Worm (Caenorhabditis elegans) whole organism, L1 larva: Measurements from ENCODE around the gene cct-2.

Source experiments
- aly-2 ChIP-seq: fragments of 150-350 bp; optimal IDR thresholded peaks from 2 replicates; lab custom pipeline; 2014; ENCODE audit warnings: missing biosample characterization, missing genetic modification characterization
- ceh-88 ChIP-seq: fragments of 200-800 bp; sonication (Bioruptor generic); IDR thresholded peaks from 2 replicates; pipeline ENCODE4 v1.3.6; 2022; ENCODE audit warnings: missing genetic modification characterization, missing compliant biosample characterization
- dpl-1 ChIP-seq, 3 experiments: fragments of 150-350 bp in 2 of 3; sonication (generic microtip) in 1 of 3; optimal IDR thresholded peaks; 2 replicates each; lab custom pipeline; 2014 to 2017; ENCODE audit warnings: missing biosample characterization in 3 of 3, missing genetic modification characterization in 3 of 3, missing genetic modification reagents in 3 of 3
- efl-3 ChIP-seq: fragments of 200-800 bp; sonication (Bioruptor generic); optimal IDR thresholded peaks from 2 replicates; lab custom pipeline; 2018; ENCODE audit warnings: mild to moderate bottlenecking, missing genetic modification characterization, missing compliant biosample characterization
- lsy-2 ChIP-seq, 2 experiments: fragments of 150-350 bp; optimal IDR thresholded peaks; 2 replicates each; lab custom pipeline; 2014; ENCODE audit warnings: missing biosample characterization in 2 of 2, missing genetic modification characterization in 2 of 2
- nhr-77 ChIP-seq: fragments of 150-350 bp; optimal IDR thresholded peaks from 2 replicates; lab custom pipeline; 2014; ENCODE audit warnings: missing biosample characterization, missing genetic modification characterization
- nhr-90 ChIP-seq: sonication (generic microtip); optimal IDR thresholded peaks from 2 replicates; lab custom pipeline; 2016; ENCODE audit warnings: mild to moderate bottlenecking, missing genetic modification characterization, missing compliant biosample characterization; ENCODE audit not compliant: poor library complexity
- skn-1 ChIP-seq: fragments of 150-350 bp; optimal IDR thresholded peaks from 2 replicates; lab custom pipeline; 2014; ENCODE audit warnings: missing biosample characterization, missing genetic modification characterization
- snpc-4 ChIP-seq: fragments of 150-350 bp; optimal IDR thresholded peaks from 2 replicates; lab custom pipeline; 2014; ENCODE audit warnings: missing biosample characterization, missing genetic modification characterization
- tbx-2 ChIP-seq: sonication (generic microtip); optimal IDR thresholded peaks from 2 replicates; lab custom pipeline; 2016; ENCODE audit warnings: missing genetic modification characterization, missing compliant biosample characterization
- unc-130 ChIP-seq: fragments of 150-350 bp; optimal IDR thresholded peaks from 2 replicates; lab custom pipeline; 2017; ENCODE audit warnings: missing biosample characterization, missing genetic modification characterization, inconsistent platforms
- unc-62 ChIP-seq: fragments of 150-350 bp; optimal IDR thresholded peaks from 2 replicates; lab custom pipeline; 2014; ENCODE audit warnings: missing biosample characterization, missing genetic modification reagents, missing genetic modification characterization
- vab-15 ChIP-seq: sonication (generic microtip); optimal IDR thresholded peaks from 2 replicates; lab custom pipeline; 2017; ENCODE audit warnings: missing genotype, mild to moderate bottlenecking, missing genetic modification characterization, missing compliant biosample characterization
- ztf-11 ChIP-seq, 2 experiments: sonication (generic microtip); optimal IDR thresholded peaks; 2 replicates each; lab custom pipeline; 2016 to 2017; ENCODE audit warnings: missing genetic modification characterization in 2 of 2, missing biosample characterization in 1 of 2, missing compliant biosample characterization in 1 of 2

ce11 chrII:8961450-8961849, 33.9 kb downstream of the cct-2 start:
- TF ChIP-seq aly-2 = no peak
- peak; percentile 42 for TF ChIP-seq unc-130 (tag; lab: Kevin White, UChicago)
- TF ChIP-seq nhr-77 (tag; lab: Kevin White, UChicago) = no peak
- TF ChIP-seq skn-1 (tag; lab: Kevin White, UChicago) = no peak
- TF ChIP-seq ztf-11 (tag; optimal IDR thresholded peaks at IDR 0.05; lab: Kevin White, UChicago) = no peak
- no peak for TF ChIP-seq snpc-4 (tag; lab: Kevin White, UChicago)
- no peak for TF ChIP-seq lsy-2 (tag; optimal IDR thresholded peaks at IDR 0.05; lab: Kevin White, UChicago)
- TF ChIP-seq vab-15 (tag; lab: Kevin White, UChicago) = no peak
- TF ChIP-seq efl-3 (GFP tag; lab: Kevin White, UChicago) = no peak
- TF ChIP-seq ceh-88 (GFP tag; lab: Robert Waterston, UW) = no peak
- no peak for TF ChIP-seq dpl-1 (GFP tag; optimal IDR thresholded peaks at IDR 0.05; lab: Kevin White, UChicago)
- no peak for TF ChIP-seq unc-62 (GFP tag; lab: Kevin White, UChicago)
- no peak for TF ChIP-seq nhr-90 (tag; lab: Kevin White, UChicago)
- no peak for TF ChIP-seq tbx-2 (tag; lab: Kevin White, UChicago)
